Worm (Caenorhabditis elegans): Measurements from ENCODE around the gene F20D6.8.

DNA sequence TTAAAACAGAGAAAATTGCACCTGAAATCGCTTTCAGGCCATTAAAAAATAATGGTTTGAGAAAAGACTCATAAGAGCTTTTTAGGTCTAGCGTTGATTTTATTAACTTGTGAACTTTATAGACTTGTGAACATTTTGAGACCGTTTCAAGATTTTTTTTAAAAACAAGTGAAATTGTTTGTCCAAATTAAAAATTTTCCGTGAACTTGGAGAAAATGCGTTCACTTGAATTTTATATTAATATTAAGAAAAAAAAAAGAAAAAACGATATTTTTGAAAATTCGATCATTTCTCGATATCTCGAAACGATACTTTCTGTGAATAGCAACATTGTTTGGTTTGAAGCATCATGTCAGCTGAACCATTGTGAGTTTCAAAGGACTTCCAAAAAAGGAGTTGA is 22.4 kb upstream of the F20D6.8 start, which contains the start of gene F20D6.1:
- TF ChIP-seq lin-39 (tag; optimal IDR thresholded peaks at IDR 0.05) (no peak), fos-1 (tag; optimal IDR thresholded peaks at IDR 0.05) (no peak), ztf-4 (tag; optimal IDR thresholded peaks at IDR 0.05) (no peak), snpc-4 (tag; optimal IDR thresholded peaks at IDR 0.05) (no peak), nhr-237 (tag; optimal IDR thresholded peaks at IDR 0.05) (no peak), ceh-16 (tag; optimal IDR thresholded peaks at IDR 0.05) (no peak), elt-3 (tag; optimal IDR thresholded peaks at IDR 0.05) (no peak), unc-62 (GFP tag; optimal IDR thresholded peaks at IDR 0.05) (no peak), F13H6.1 (tag; optimal IDR thresholded peaks at IDR 0.05) (no peak), lin-13 (GFP tag; optimal IDR thresholded peaks at IDR 0.05) (no peak), skn-1 (tag; optimal IDR thresholded peaks at IDR 0.05) (no peak)
